Worm (Caenorhabditis elegans) whole organism, L3 larva: ENCODE measurements around the gene B0303.14.

Source experiments
- aly-2 ChIP-seq: fragments of 150-350 bp; optimal IDR thresholded peaks from 2 replicates; lab custom pipeline; 2014; ENCODE audit warnings: missing biosample characterization, missing genetic modification characterization
- elt-1 ChIP-seq: fragments of 150-350 bp; optimal IDR thresholded peaks from 2 replicates; lab custom pipeline; 2014; ENCODE audit warnings: missing biosample characterization, missing genetic modification characterization
- lin-39 ChIP-seq: fragments of 150-350 bp; optimal IDR thresholded peaks from 2 replicates; lab custom pipeline; 2018; ENCODE audit warnings: missing biosample characterization, missing genetic modification reagents, missing genetic modification characterization
- nhr-237 ChIP-seq: fragments of 150-350 bp; optimal IDR thresholded peaks from 2 replicates; lab custom pipeline; 2014; ENCODE audit warnings: missing biosample characterization, missing genetic modification characterization
- nhr-25 ChIP-seq: sonication (generic microtip); optimal IDR thresholded peaks from 2 replicates; lab custom pipeline; 2017; ENCODE audit warnings: missing biosample characterization, missing genetic modification characterization
- nhr-67 ChIP-seq: fragments of 150-350 bp; optimal IDR thresholded peaks from 2 replicates; lab custom pipeline; 2014; ENCODE audit warnings: missing biosample characterization, missing genetic modification characterization
- unc-62 ChIP-seq: fragments of 150-350 bp; sonication (generic microtip); optimal IDR thresholded peaks from 4 replicates; lab custom pipeline; 2014; ENCODE audit warnings: missing biosample characterization, missing genetic modification reagents, missing genetic modification characterization
- ztf-11 ChIP-seq: fragments of 150-350 bp; optimal IDR thresholded peaks from 2 replicates; lab custom pipeline; 2014; ENCODE audit warnings: missing biosample characterization, missing genetic modification characterization
- ztf-4 ChIP-seq: fragments of 150-350 bp; optimal IDR thresholded peaks from 2 replicates; lab custom pipeline; 2014; ENCODE audit warnings: missing biosample characterization, missing genetic modification characterization

ce11 chrIII:8739786-8740185 is 23.8 kb upstream of the B0303.14 start:
- no peak for TF ChIP-seq aly-2
- no peak for TF ChIP-seq nhr-25 (tag; lab: Kevin White, UChicago)
- no peak for TF ChIP-seq ztf-11 (tag; lab: Kevin White, UChicago)
- TF ChIP-seq unc-62 (GFP tag; lab: Kevin White, UChicago): no peak
- TF ChIP-seq ztf-4 (tag; lab: Kevin White, UChicago): no peak
- TF ChIP-seq nhr-67: no peak
- TF ChIP-seq nhr-237: no peak
- no peak for TF ChIP-seq elt-1
- no peak for TF ChIP-seq lin-39 (tag; lab: Kevin White, UChicago)
